Worm (Caenorhabditis elegans) whole organism, early embryonic: Measurements from ENCODE around the gene nbs-1.

ENCODE experiments used
- B0310.2 ChIP-seq: sonication (generic microtip); optimal IDR thresholded peaks from 2 replicates; lab custom pipeline; 2016; ENCODE audit warnings: mild to moderate bottlenecking, missing genetic modification characterization, missing compliant biosample characterization
- ama-1 ChIP-seq: fragments of 150-350 bp; optimal IDR thresholded peaks from 2 replicates; lab custom pipeline; 2014
- ceh-13 ChIP-seq: fragments of 200-800 bp; sonication (Bioruptor generic); optimal IDR thresholded peaks from 2 replicates; lab custom pipeline; 2018; ENCODE audit warnings: mild to moderate bottlenecking, missing genetic modification characterization, missing compliant biosample characterization
- hmbx-1 ChIP-seq: sonication (generic microtip); optimal IDR thresholded peaks from 2 replicates; lab custom pipeline; 2016; ENCODE audit warnings: mild to moderate bottlenecking, missing genetic modification characterization, missing compliant biosample characterization
- hmg-4 ChIP-seq: fragments of 200-800 bp; sonication (Bioruptor generic); optimal IDR thresholded peaks from 2 replicates; lab custom pipeline; 2018; ENCODE audit warnings: mild to moderate bottlenecking, missing genetic modification characterization, missing compliant biosample characterization
- hnd-1 ChIP-seq: sonication (generic microtip); optimal IDR thresholded peaks from 2 replicates; lab custom pipeline; 2016; ENCODE audit warnings: missing genetic modification characterization, missing compliant biosample characterization
- tbx-37 ChIP-seq: fragments of 200-800 bp; sonication (Bioruptor generic); conservative IDR thresholded peaks from 2 replicates; pipeline ENCODE4 v1.3.6; 2022; ENCODE audit warnings: missing genetic modification reagents, missing genetic modification characterization, missing compliant biosample characterization
- tra-4 ChIP-seq: sonication (generic microtip); optimal IDR thresholded peaks from 2 replicates; lab custom pipeline; 2017; ENCODE audit warnings: missing genetic modification characterization, missing compliant biosample characterization

- TF ChIP-seq hmg-4, result no peak
- no peak for TF ChIP-seq ama-1 (lab: Kevin White, UChicago)
- TF ChIP-seq tbx-37 (GFP tag; lab: Robert Waterston, UW), result no peak
- TF ChIP-seq tra-4 (tag; lab: Kevin White, UChicago), result no peak
- no peak for TF ChIP-seq hnd-1
- no peak for TF ChIP-seq hmbx-1 (tag; lab: Kevin White, UChicago)
- TF ChIP-seq ceh-13, result no peak
- no peak for TF ChIP-seq B0310.2 (tag; lab: Kevin White, UChicago)
These were observed 7.4 kb upstream of the nbs-1 start, which contains the start of gene C09H10.5 for ce11 chrII:11103657-11104056.
